Worm (Caenorhabditis elegans): ENCODE data around the gene oac-41.
A peak's percentile ranks its signal among the peaks of the same experiment; 100 is the strongest.

oac-41 gene

ce11 chrV:9055644-9056043, 33.7 kb upstream of the oac-41 start:
- TF ChIP-seq nhr-21 (tag; optimal IDR thresholded peaks at IDR 0.05) (peak; percentile 11), dmd-4 (tag; optimal IDR thresholded peaks at IDR 0.05) (no peak)

- TF ChIP-seq unc-55 (GFP tag; optimal IDR thresholded peaks at IDR 0.05) (no peak), fos-1 (tag; optimal IDR thresholded peaks at IDR 0.05) (no peak), nhr-23 (tag; optimal IDR thresholded peaks at IDR 0.05) (no peak), snpc-4 (tag; optimal IDR thresholded peaks at IDR 0.05) (no peak), mdl-1 (tag; optimal IDR thresholded peaks at IDR 0.05) (no peak), ztf-11 (tag; optimal IDR thresholded peaks at IDR 0.05) (no peak), C34F6.9 (tag; optimal IDR thresholded peaks at IDR 0.05) (no peak), nhr-237 (tag; optimal IDR thresholded peaks at IDR 0.05) (no peak), lin-13 (GFP tag; optimal IDR thresholded peaks at IDR 0.05) (no peak), nhr-12 (tag; optimal IDR thresholded peaks at IDR 0.05) (no peak), R02D3.7 (tag; optimal IDR thresholded peaks at IDR 0.05) (no peak), elt-1 (tag; optimal IDR thresholded peaks at IDR 0.05) (no peak), nhr-11 (tag; optimal IDR thresholded peaks at IDR 0.05) (no peak), nhr-129 (tag; optimal IDR thresholded peaks at IDR 0.05) (no peak), egl-27 (tag; optimal IDR thresholded peaks at IDR 0.05) (no peak)
Observed at ce11 chrV:9054771-9055170, 32.8 kb upstream of the oac-41 start, which contains the start of gene swm-1. TSS of gene swm-1 (minus strand) at chrV:9054871.

- TF ChIP-seq crh-2 (tag; optimal IDR thresholded peaks at IDR 0.05) (no peak), elt-3 (tag; optimal IDR thresholded peaks at IDR 0.05) (no peak), nhr-25 (tag; optimal IDR thresholded peaks at IDR 0.05) (no peak), egl-27 (tag; optimal IDR thresholded peaks at IDR 0.05) (no peak), nhr-12 (tag; optimal IDR thresholded peaks at IDR 0.05) (no peak), aly-2 (tag; optimal IDR thresholded peaks at IDR 0.05) (no peak), skn-1 (tag; optimal IDR thresholded peaks at IDR 0.05) (no peak), nhr-237 (tag; optimal IDR thresholded peaks at IDR 0.05) (no peak), ceh-82 (tag; optimal IDR thresholded peaks at IDR 0.05) (no peak), mdl-1 (tag; optimal IDR thresholded peaks at IDR 0.05) (no peak), unc-55 (GFP tag; optimal IDR thresholded peaks at IDR 0.05) (no peak), C34F6.9 (tag; optimal IDR thresholded peaks at IDR 0.05) (no peak), sma-3 (GFP tag; optimal IDR thresholded peaks at IDR 0.05) (no peak)
Observed at ce11 chrV:9053969-9054368, 32.0 kb upstream of the oac-41 start, which contains the start of gene C25E10.8. TSS of gene C25E10.8 (minus strand) at chrV:9054069.

- TF ChIP-seq lsy-2 (tag; optimal IDR thresholded peaks at IDR 0.05), result no peak
- no peak for TF ChIP-seq lin-13 (GFP tag; optimal IDR thresholded peaks at IDR 0.05)
- TF ChIP-seq ztf-11 (tag; optimal IDR thresholded peaks at IDR 0.05), result no peak
- TF ChIP-seq elt-3 (tag; optimal IDR thresholded peaks at IDR 0.05), result no peak
- TF ChIP-seq sma-3 (GFP tag; optimal IDR thresholded peaks at IDR 0.05), result no peak
- TF ChIP-seq fos-1 (tag; optimal IDR thresholded peaks at IDR 0.05), result no peak
- TF ChIP-seq C34F6.9 (tag; optimal IDR thresholded peaks at IDR 0.05), result no peak
- no peak for TF ChIP-seq nhr-21 (tag; optimal IDR thresholded peaks at IDR 0.05)
- TF ChIP-seq blmp-1 (tag; optimal IDR thresholded peaks at IDR 0.05; ENCODE audit: insufficient read depth), result no peak
- no peak for TF ChIP-seq crh-2 (tag; optimal IDR thresholded peaks at IDR 0.05)
- TF ChIP-seq nhr-12 (tag; optimal IDR thresholded peaks at IDR 0.05), result no peak
- no peak for TF ChIP-seq ztf-1 (GFP tag; conservative IDR thresholded peaks at IDR 0.05)
- TF ChIP-seq sma-9 (GFP tag; optimal IDR thresholded peaks at IDR 0.05), result no peak
- TF ChIP-seq sma-9 (tag; optimal IDR thresholded peaks at IDR 0.05), result no peak
- TF ChIP-seq nhr-237 (tag; optimal IDR thresholded peaks at IDR 0.05), result no peak
- TF ChIP-seq lin-39 (tag; optimal IDR thresholded peaks at IDR 0.05), result no peak
- no peak for TF ChIP-seq nhr-129 (tag; optimal IDR thresholded peaks at IDR 0.05)
- TF ChIP-seq Y55F3AM.14 (GFP tag; optimal IDR thresholded peaks at IDR 0.05), result no peak
- TF ChIP-seq ztf-4 (tag; optimal IDR thresholded peaks at IDR 0.05), result no peak
- no peak for TF ChIP-seq R02D3.7 (tag; optimal IDR thresholded peaks at IDR 0.05)
Observed at ce11 chrV:9053235-9053634, 31.3 kb upstream of the oac-41 start.

- TF ChIP-seq sma-9 (GFP tag; optimal IDR thresholded peaks at IDR 0.05), result no peak
- TF ChIP-seq sma-9 (tag; optimal IDR thresholded peaks at IDR 0.05), result no peak
- TF ChIP-seq ama-1 (optimal IDR thresholded peaks at IDR 0.05), result no peak
- no peak for TF ChIP-seq unc-39 (tag; optimal IDR thresholded peaks at IDR 0.05)
- TF ChIP-seq skn-1 (tag; optimal IDR thresholded peaks at IDR 0.05), result no peak
- TF ChIP-seq snpc-4 (tag; optimal IDR thresholded peaks at IDR 0.05), result no peak
- TF ChIP-seq egl-27 (tag; optimal IDR thresholded peaks at IDR 0.05), result no peak
- TF ChIP-seq mab-5 (tag; optimal IDR thresholded peaks at IDR 0.05), result no peak
- TF ChIP-seq nhr-129 (tag; optimal IDR thresholded peaks at IDR 0.05), result no peak
- TF ChIP-seq nhr-25 (tag; optimal IDR thresholded peaks at IDR 0.05), result no peak
- TF ChIP-seq unc-55 (GFP tag; optimal IDR thresholded peaks at IDR 0.05), result no peak
- no peak for TF ChIP-seq mbf-1 (tag; optimal IDR thresholded peaks at IDR 0.05)
- TF ChIP-seq R02D3.7 (tag; optimal IDR thresholded peaks at IDR 0.05), result no peak
- no peak for TF ChIP-seq F13H6.1 (tag; optimal IDR thresholded peaks at IDR 0.05)
- no peak for TF ChIP-seq unc-62 (GFP tag; optimal IDR thresholded peaks at IDR 0.05)
- TF ChIP-seq nhr-237 (tag; optimal IDR thresholded peaks at IDR 0.05), result no peak
- TF ChIP-seq lin-13 (GFP tag; optimal IDR thresholded peaks at IDR 0.05), result no peak
Observed at ce11 chrV:9051100-9051499, 29.1 kb upstream of the oac-41 start, which contains the start of gene C25E10.7. TSS of gene C25E10.7 (minus strand) at chrV:9051200.
